Worm (Caenorhabditis elegans) whole organism, young adult: ENCODE results near the gene F45E1.4.

ENCODE experiments used
- B0019.2 ChIP-seq: fragments of 200-800 bp; sonication (Bioruptor generic); conservative IDR thresholded peaks from 2 replicates; pipeline ENCODE4 v1.3.6; 2022; ENCODE audit warnings: missing genetic modification reagents, missing genetic modification characterization, missing compliant biosample characterization
- B0261.1 ChIP-seq: sonication (generic microtip); optimal IDR thresholded peaks from 2 replicates; lab custom pipeline; 2016; ENCODE audit warnings: mild to moderate bottlenecking, missing genetic modification characterization, moderate library complexity, missing compliant biosample characterization
- B0336.3 ChIP-seq: fragments of 200-800 bp; sonication (Bioruptor generic); IDR thresholded peaks from 2 replicates; pipeline ENCODE4 v1.3.6; 2022; ENCODE audit warnings: missing genetic modification characterization, missing compliant biosample characterization
- C06A6.2 ChIP-seq: fragments of 200-800 bp; sonication (Bioruptor generic); conservative IDR thresholded peaks from 2 replicates; pipeline ENCODE4 v1.3.6; 2022; ENCODE audit warnings: missing genetic modification characterization, missing compliant biosample characterization
- F23B12.7 ChIP-seq: sonication (generic microtip); optimal IDR thresholded peaks from 2 replicates; lab custom pipeline; 2017; ENCODE audit warnings: missing genetic modification characterization, mild to moderate bottlenecking, missing compliant biosample characterization, antibody characterized with exemption, moderate library complexity; ENCODE audit not compliant: insufficient read depth
- F49E8.2 ChIP-seq: sonication (generic microtip); optimal IDR thresholded peaks from 3 replicates; lab custom pipeline; 2017; ENCODE audit warnings: missing genetic modification characterization, mild to moderate bottlenecking, missing compliant biosample characterization, antibody characterized with exemption, moderate library complexity; ENCODE audit not compliant: insufficient read depth
- K11D2.4 ChIP-seq: fragments of 200-800 bp; sonication (Bioruptor generic); IDR thresholded peaks from 2 replicates; pipeline ENCODE4 v1.3.6; 2022; ENCODE audit warnings: missing genetic modification reagents, missing genetic modification characterization, missing compliant biosample characterization
- K12H6.12 ChIP-seq: fragments of 200-800 bp; sonication (Bioruptor generic); optimal IDR thresholded peaks from 2 replicates; lab custom pipeline; 2018; ENCODE audit warnings: mild to moderate bottlenecking, missing genetic modification characterization, missing compliant biosample characterization
- Y56A3A.18 ChIP-seq: fragments of 200-800 bp; sonication (Bioruptor generic); IDR thresholded peaks from 2 replicates; pipeline ENCODE4 v1.3.6; 2022; ENCODE audit warnings: missing genetic modification reagents, missing genetic modification characterization, missing compliant biosample characterization
- aptf-3 ChIP-seq: fragments of 200-800 bp; sonication (Bioruptor generic); IDR thresholded peaks from 2 replicates; pipeline ENCODE4 v1.3.6; 2022; ENCODE audit warnings: missing genetic modification characterization, missing compliant biosample characterization
- atf-7 ChIP-seq: sonication (generic microtip); optimal IDR thresholded peaks from 2 replicates; lab custom pipeline; 2017; ENCODE audit warnings: mild to moderate bottlenecking, missing genetic modification characterization, missing compliant biosample characterization
- bed-2 ChIP-seq: fragments of 200-800 bp; sonication (Bioruptor generic); IDR thresholded peaks from 2 replicates; pipeline ENCODE4 v1.3.6; 2022; ENCODE audit warnings: missing genetic modification reagents, missing genetic modification characterization, missing compliant biosample characterization
- ccch-3 ChIP-seq: fragments of 200-800 bp; sonication (Bioruptor generic); optimal IDR thresholded peaks from 2 replicates; lab custom pipeline; 2018; ENCODE audit warnings: mild to moderate bottlenecking, missing genetic modification characterization, missing compliant biosample characterization
- cebp-1 ChIP-seq, 2 experiments: fragments of 200-800 bp in 1 of 2; sonication (Bioruptor generic) in 1 of 2; sonication (generic microtip) in 1 of 2; IDR thresholded peaks in 1 of 2; optimal IDR thresholded peaks in 1 of 2; 2 replicates each; pipeline versions ENCODE4 v1.3.6 to Lab custom; 2017 to 2022; ENCODE audit warnings: missing compliant biosample characterization in 2 of 2, missing genetic modification characterization in 2 of 2, mild to moderate bottlenecking in 1 of 2, missing genetic modification reagents in 1 of 2, moderate library complexity in 1 of 2
- cebp-2 ChIP-seq: fragments of 200-800 bp; sonication (Bioruptor generic); IDR thresholded peaks from 2 replicates; pipeline ENCODE4 v1.3.6; 2022; ENCODE audit warnings: missing genetic modification characterization, missing compliant biosample characterization
- ceh-27 ChIP-seq: fragments of 200-800 bp; sonication (Bioruptor generic); optimal IDR thresholded peaks from 2 replicates; lab custom pipeline; 2018; ENCODE audit warnings: mild to moderate bottlenecking, missing genetic modification characterization, moderate library complexity, missing compliant biosample characterization
- chd-7 ChIP-seq: sonication (generic microtip); optimal IDR thresholded peaks from 2 replicates; lab custom pipeline; 2016; ENCODE audit warnings: mild to moderate bottlenecking, missing genetic modification characterization, moderate library complexity, missing compliant biosample characterization
- dox-1 ChIP-seq: fragments of 200-800 bp; sonication (Bioruptor generic); IDR thresholded peaks from 2 replicates; pipeline ENCODE4 v1.3.6; 2022; ENCODE audit warnings: missing genetic modification reagents, missing genetic modification characterization, missing compliant biosample characterization
- dpff-1 ChIP-seq: sonication (generic microtip); optimal IDR thresholded peaks from 2 replicates; lab custom pipeline; 2017; ENCODE audit warnings: mild to moderate bottlenecking, missing genetic modification characterization, missing compliant biosample characterization
- egl-44 ChIP-seq: fragments of 200-800 bp; sonication (Bioruptor generic); IDR thresholded peaks from 2 replicates; pipeline ENCODE4 v1.3.6; 2022; ENCODE audit warnings: missing genetic modification reagents, missing genetic modification characterization, missing compliant biosample characterization
- ekl-4 ChIP-seq: fragments of 200-800 bp; sonication (Bioruptor generic); IDR thresholded peaks from 2 replicates; pipeline ENCODE4 v1.3.6; 2022; ENCODE audit warnings: missing genetic modification reagents, missing genetic modification characterization, missing compliant biosample characterization
- hlh-26 ChIP-seq: fragments of 200-800 bp; sonication (Bioruptor generic); conservative IDR thresholded peaks from 2 replicates; pipeline ENCODE4 v1.3.6; 2022; ENCODE audit warnings: missing genetic modification reagents, missing genetic modification characterization, missing compliant biosample characterization
- hmg-1.2 ChIP-seq: fragments of 200-800 bp; sonication (Bioruptor generic); IDR thresholded peaks from 2 replicates; pipeline ENCODE4 v1.3.6; 2022; ENCODE audit warnings: missing genetic modification reagents, missing genetic modification characterization, missing compliant biosample characterization
- hmg-20 ChIP-seq: fragments of 200-800 bp; sonication (Bioruptor generic); IDR thresholded peaks from 2 replicates; pipeline ENCODE4 v1.3.6; 2022; ENCODE audit warnings: missing genetic modification reagents, missing genetic modification characterization, missing compliant biosample characterization
- hrde-1 ChIP-seq: sonication (generic microtip); optimal IDR thresholded peaks from 2 replicates; lab custom pipeline; 2016; ENCODE audit warnings: missing genetic modification characterization, mild to moderate bottlenecking, missing compliant biosample characterization, moderate library complexity, missing genotype, missing genetic modification reagents, borderline replicate concordance
- hsf-1 ChIP-seq: fragments of 200-800 bp; sonication (Bioruptor generic); IDR thresholded peaks from 2 replicates; pipeline ENCODE4 v1.3.6; 2022; ENCODE audit warnings: missing genetic modification reagents, missing genetic modification characterization, missing compliant biosample characterization
- let-607 ChIP-seq, 2 experiments: fragments of 200-800 bp in 1 of 2; sonication (Bioruptor generic) in 1 of 2; sonication (generic microtip) in 1 of 2; optimal IDR thresholded peaks; 2 replicates each; lab custom pipeline; 2016 to 2018; ENCODE audit warnings: mild to moderate bottlenecking in 2 of 2, missing compliant biosample characterization in 2 of 2, missing genetic modification characterization in 2 of 2, moderate library complexity in 2 of 2, missing genotype in 1 of 2
- lin-35 ChIP-seq, 3 experiments: fragments of 150-350 bp in 2 of 3; sonication (generic microtip) in 1 of 3; optimal IDR thresholded peaks; 2 replicates each; lab custom pipeline; 2014 to 2018; ENCODE audit warnings: missing biosample characterization in 3 of 3, missing genetic modification characterization in 3 of 3, missing genetic modification reagents in 3 of 3
- lsl-1 ChIP-seq: fragments of 200-800 bp; sonication (Bioruptor generic); optimal IDR thresholded peaks from 2 replicates; lab custom pipeline; 2018; ENCODE audit warnings: mild to moderate bottlenecking, missing genetic modification characterization, moderate library complexity, missing compliant biosample characterization
- madf-3 ChIP-seq: fragments of 200-800 bp; sonication (Bioruptor generic); IDR thresholded peaks from 2 replicates; pipeline ENCODE4 v1.3.6; 2022; ENCODE audit warnings: missing genetic modification reagents, missing genetic modification characterization, missing compliant biosample characterization
- mcd-1 ChIP-seq: fragments of 200-800 bp; sonication (Bioruptor generic); IDR thresholded peaks from 2 replicates; pipeline ENCODE4 v1.3.6; 2022; ENCODE audit warnings: missing genetic modification reagents, missing genetic modification characterization, missing compliant biosample characterization
- mes-4 ChIP-seq: sonication (generic microtip); optimal IDR thresholded peaks from 2 replicates; lab custom pipeline; 2016; ENCODE audit warnings: missing genotype, missing genetic modification characterization, missing compliant biosample characterization
- nhr-27 ChIP-seq: fragments of 200-800 bp; sonication (Bioruptor generic); optimal IDR thresholded peaks from 2 replicates; lab custom pipeline; 2018; ENCODE audit warnings: mild to moderate bottlenecking, missing genetic modification characterization, moderate library complexity, missing compliant biosample characterization
- rcor-1 ChIP-seq: fragments of 200-800 bp; sonication (Bioruptor generic); IDR thresholded peaks from 2 replicates; pipeline ENCODE4 v1.3.6; 2022; ENCODE audit warnings: missing genetic modification reagents, missing genetic modification characterization, missing compliant biosample characterization
- repo-1 ChIP-seq: sonication (generic microtip); optimal IDR thresholded peaks from 2 replicates; lab custom pipeline; 2017; ENCODE audit warnings: mild to moderate bottlenecking, missing genetic modification characterization, missing compliant biosample characterization
- sea-2 ChIP-seq: fragments of 200-800 bp; sonication (Bioruptor generic); IDR thresholded peaks from 2 replicates; pipeline ENCODE4 v1.3.6; 2022; ENCODE audit warnings: missing genetic modification characterization, missing compliant biosample characterization
- snpc-1.1 ChIP-seq: sonication (generic microtip); optimal IDR thresholded peaks from 2 replicates; lab custom pipeline; 2017; ENCODE audit warnings: missing genetic modification characterization, mild to moderate bottlenecking, missing compliant biosample characterization, antibody characterized with exemption, moderate library complexity, missing genotype, missing genetic modification reagents; ENCODE audit not compliant: insufficient read depth
- snpc-4 ChIP-seq, 5 experiments: fragments of 150-350 bp in 1 of 5; sonication (generic microtip) in 4 of 5; optimal IDR thresholded peaks; 2 replicates each; lab custom pipeline; 2014 to 2018; ENCODE audit warnings: missing genetic modification characterization in 5 of 5, missing biosample characterization in 3 of 5, antibody characterized with exemption in 2 of 5, mild to moderate bottlenecking in 2 of 5, missing compliant biosample characterization in 2 of 5, missing genotype in 2 of 5, moderate library complexity in 2 of 5, missing genetic modification reagents in 1 of 5
- tlf-1 ChIP-seq: fragments of 200-800 bp; sonication (Bioruptor generic); optimal IDR thresholded peaks from 2 replicates; lab custom pipeline; 2018; ENCODE audit warnings: mild to moderate bottlenecking, missing genetic modification characterization, missing compliant biosample characterization
- zfh-2 ChIP-seq: fragments of 200-800 bp; sonication (Bioruptor generic); conservative IDR thresholded peaks from 2 replicates; pipeline ENCODE4 v1.3.6; 2022; ENCODE audit warnings: missing genetic modification reagents, missing genetic modification characterization, missing compliant biosample characterization
- zim-3 ChIP-seq: sonication (generic microtip); optimal IDR thresholded peaks from 2 replicates; lab custom pipeline; 2017; ENCODE audit warnings: mild to moderate bottlenecking, missing genetic modification characterization, moderate library complexity, missing compliant biosample characterization
- ztf-26 ChIP-seq: sonication (generic microtip); optimal IDR thresholded peaks from 2 replicates; lab custom pipeline; 2017; ENCODE audit warnings: missing genetic modification characterization, missing compliant biosample characterization
- ztf-3 ChIP-seq: fragments of 200-800 bp; sonication (Bioruptor generic); optimal IDR thresholded peaks from 2 replicates; lab custom pipeline; 2018; ENCODE audit warnings: mild to moderate bottlenecking, missing genetic modification characterization, missing compliant biosample characterization

The F45E1.4 gene

DNA sequence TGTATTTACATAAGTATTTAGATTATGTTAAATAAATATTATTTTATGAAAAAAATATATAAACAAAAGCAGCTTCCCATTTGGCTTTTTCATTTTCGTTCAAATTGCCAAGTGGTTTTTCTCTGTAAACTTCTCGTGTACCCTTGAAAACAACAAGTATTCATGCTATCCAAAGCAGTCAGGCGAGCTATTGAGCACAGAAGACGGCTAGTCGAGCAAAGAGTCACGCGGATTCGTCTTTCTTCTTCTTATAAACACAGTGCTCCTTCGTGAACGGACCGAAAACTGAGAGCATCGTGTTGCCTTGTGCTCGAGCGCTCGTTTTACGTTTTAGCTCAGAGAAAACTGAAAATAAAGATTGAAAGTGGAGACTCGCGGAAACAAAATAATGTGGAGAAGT, 30.1 kb downstream of the F45E1.4 start:
- TF ChIP-seq madf-3 (GFP tag; lab: Robert Waterston, UW) (no peak), ceh-27 (GFP tag; lab: Kevin White, UChicago) (peak; percentile 25), hlh-26 (no peak), ztf-26 (tag; lab: Kevin White, UChicago) (no peak), K12H6.12 (tag; lab: Kevin White, UChicago) (peak; percentile 18), bed-2 (GFP tag; lab: Robert Waterston, UW) (no peak), atf-7 (tag; lab: Kevin White, UChicago) (no peak), nhr-27 (tag; lab: Kevin White, UChicago) (no peak), let-607 (tag; optimal IDR thresholded peaks at IDR 0.05; lab: Kevin White, UChicago) (no peak), F23B12.7 (tag; lab: Kevin White, UChicago) (no peak), cebp-1 (GFP tag; IDR thresholded peaks at IDR 0.05; lab: Robert Waterston, UW) (no peak), cebp-1 (tag; optimal IDR thresholded peaks at IDR 0.05; lab: Kevin White, UChicago) (peak; percentile 9), mes-4 (no peak), dpff-1 (no peak), egl-44 (no peak), ccch-3 (GFP tag; lab: Kevin White, UChicago) (no peak), repo-1 (tag; lab: Kevin White, UChicago) (no peak), B0261.1 (no peak), ekl-4 (GFP tag; lab: Robert Waterston, UW) (no peak), C06A6.2 (GFP tag; lab: Robert Waterston, UW) (no peak), snpc-1.1 (no peak), cebp-2 (no peak), lsl-1 (GFP tag; lab: Kevin White, UChicago) (no peak)
- TF ChIP-seq, all 124 proteins: peak for 3

DNA sequence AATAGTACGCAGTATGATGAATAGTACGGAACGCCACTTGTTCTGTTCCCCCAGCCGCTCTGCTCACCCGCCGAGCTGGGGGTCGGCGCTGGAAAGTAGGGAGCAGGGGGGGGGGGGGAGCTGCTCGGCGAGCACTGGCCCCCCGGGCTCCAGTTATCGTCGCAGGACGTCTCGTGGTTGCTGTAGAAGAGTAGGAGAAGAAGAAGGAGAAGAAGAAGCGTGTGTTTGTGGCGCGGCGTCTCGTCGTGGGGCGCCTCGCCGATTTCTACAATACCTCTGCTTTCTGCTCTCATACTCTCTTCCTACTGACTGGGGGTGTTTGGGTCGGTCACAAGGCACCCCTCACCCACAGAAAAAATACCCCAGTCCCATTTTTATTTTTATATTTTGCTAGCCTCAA, 31.5 kb downstream of the F45E1.4 start:
- TF ChIP-seq Y56A3A.18 (no peak), repo-1 (tag; lab: Kevin White, UChicago) (peak; percentile 36), K11D2.4 (GFP tag; lab: Robert Waterston, UW) (peak; percentile 54; the same call in 1 of the 2 replicates), dox-1 (GFP tag; lab: Robert Waterston, UW) (peak; percentile 42; the same call in 1 of the 2 replicates), rcor-1 (GFP tag; lab: Robert Waterston, UW) (peak; percentile 37; the same call in 1 of the 2 replicates), C06A6.2 (GFP tag; lab: Robert Waterston, UW) (peak; percentile 49; the same call in 1 of the 2 replicates), snpc-1.1 (no peak), ztf-3 (GFP tag; lab: Kevin White, UChicago) (peak; percentile 31), tlf-1 (GFP tag; lab: Kevin White, UChicago) (no peak), cebp-1 (GFP tag; IDR thresholded peaks at IDR 0.05; lab: Robert Waterston, UW) (no peak), cebp-1 (tag; optimal IDR thresholded peaks at IDR 0.05; lab: Kevin White, UChicago) (peak; percentile 59), B0019.2 (0 out of 2 replicates have a peak, but pooled peaks have one; percentile 3), sea-2 (0 out of 2 replicates have a peak, but pooled peaks have one; percentile 43), madf-3 (GFP tag; lab: Robert Waterston, UW) (0 out of 2 replicates have a peak, but pooled peaks have one; percentile 28), hmg-1.2 (peak; percentile 41; the same call in 1 of the 2 replicates), zfh-2 (GFP tag; lab: Robert Waterston, UW) (peak; percentile 99), hrde-1 (tag; lab: Kevin White, UChicago) (no peak), hsf-1 (GFP tag; lab: Robert Waterston, UW) (0 out of 2 replicates have a peak, but pooled peaks have one; percentile 14), zim-3 (tag; lab: Kevin White, UChicago) (no peak), lin-35 (GFP tag; optimal IDR thresholded peaks at IDR 0.05; lab: Kevin White, UChicago) (peak in 1 of 3 experiments; percentile 36), F49E8.2 (tag; lab: Kevin White, UChicago) (no peak), bed-2 (GFP tag; lab: Robert Waterston, UW) (no peak), K12H6.12 (tag; lab: Kevin White, UChicago) (peak; percentile 73), chd-7 (tag; lab: Kevin White, UChicago) (peak; percentile 75), B0336.3 (GFP tag; lab: Robert Waterston, UW) (peak; percentile 48; the same call in 1 of the 2 replicates), ekl-4 (GFP tag; lab: Robert Waterston, UW) (peak; percentile 60), mcd-1 (GFP tag; lab: Robert Waterston, UW) (peak; percentile 74), hmg-20 (GFP tag; lab: Robert Waterston, UW) (peak; percentile 45; the same call in 1 of the 2 replicates), aptf-3 (GFP tag; lab: Robert Waterston, UW) (no peak), snpc-4 (GFP tag; optimal IDR thresholded peaks at IDR 0.05; lab: Kevin White, UChicago) (no peak), snpc-4 (tag; optimal IDR thresholded peaks at IDR 0.05; lab: Kevin White, UChicago) (no peak)
